Worm (Caenorhabditis elegans) whole organism, L4 larva: ENCODE data around the gene srh-218.

ENCODE experiments used
- F49E8.2 ChIP-seq: sonication (generic microtip); optimal IDR thresholded peaks from 2 replicates; lab custom pipeline; 2016; ENCODE audit warnings: missing compliant biosample characterization, mild to moderate bottlenecking, missing genetic modification characterization, borderline replicate concordance
- Y105C5A.15 ChIP-seq: fragments of 200-800 bp; sonication (Bioruptor generic); IDR thresholded peaks from 2 replicates; pipeline ENCODE4 v1.3.6; 2022; ENCODE audit warnings: missing genetic modification characterization, missing compliant biosample characterization
- ZK337.2 ChIP-seq: fragments of 200-800 bp; sonication (Bioruptor generic); IDR thresholded peaks from 2 replicates; pipeline ENCODE4 v1.3.6; 2022; ENCODE audit warnings: missing genetic modification reagents, missing genetic modification characterization, missing compliant biosample characterization
- dve-1 ChIP-seq: sonication (generic microtip); optimal IDR thresholded peaks from 2 replicates; lab custom pipeline; 2017; ENCODE audit warnings: antibody characterized with exemption, mild to moderate bottlenecking, missing genetic modification characterization, missing compliant biosample characterization; ENCODE audit not compliant: insufficient read depth
- mep-1 ChIP-seq: fragments of 150-350 bp; sonication (generic microtip); optimal IDR thresholded peaks from 3 replicates; lab custom pipeline; 2014; ENCODE audit warnings: missing biosample characterization, missing genetic modification characterization
- nhr-111 ChIP-seq: fragments of 200-800 bp; sonication (Bioruptor generic); optimal IDR thresholded peaks from 2 replicates; lab custom pipeline; 2018; ENCODE audit warnings: mild to moderate bottlenecking, missing genetic modification characterization, missing compliant biosample characterization
- nhr-48 ChIP-seq: sonication (generic microtip); optimal IDR thresholded peaks from 2 replicates; lab custom pipeline; 2016; ENCODE audit warnings: mild to moderate bottlenecking, missing genetic modification characterization, missing compliant biosample characterization
- snpc-4 ChIP-seq: fragments of 150-350 bp; optimal IDR thresholded peaks from 2 replicates; lab custom pipeline; 2014; ENCODE audit warnings: missing biosample characterization, missing genetic modification characterization
- tag-97 ChIP-seq: fragments of 200-800 bp; sonication (Bioruptor generic); IDR thresholded peaks from 2 replicates; pipeline ENCODE4 v1.3.6; 2022; ENCODE audit warnings: missing genetic modification characterization, missing compliant biosample characterization

DNA sequence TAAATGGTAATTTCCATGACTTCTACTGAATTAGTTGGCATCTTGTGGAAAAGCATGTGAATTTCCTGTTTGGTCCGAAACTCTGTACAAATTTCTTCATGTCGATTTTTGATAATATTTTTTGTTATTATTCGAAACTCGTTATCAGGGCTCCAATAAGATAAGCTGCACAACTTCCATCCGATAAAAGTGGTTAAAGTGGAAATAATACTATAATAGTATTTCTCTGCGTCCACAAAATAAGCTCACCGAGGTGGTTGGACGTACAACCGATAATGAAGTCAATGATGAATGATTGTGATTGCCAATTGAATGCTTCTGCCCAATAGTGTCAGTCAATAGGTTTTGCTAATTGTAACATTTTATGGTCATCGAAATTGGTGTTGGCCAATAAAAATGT lies 45.4 kb upstream of the srh-218 start, which contains the start of gene T26H5.4:
- TF ChIP-seq ZK337.2 (no peak), mep-1 (tag; lab: Kevin White, UChicago) (no peak), nhr-48 (tag; lab: Kevin White, UChicago) (no peak), snpc-4 (tag; lab: Kevin White, UChicago) (no peak), dve-1 (tag; lab: Kevin White, UChicago) (no peak), tag-97 (no peak), nhr-111 (no peak), Y105C5A.15 (GFP tag; lab: Robert Waterston, UW) (no peak), F49E8.2 (no peak)
